Fruit fly (Drosophila melanogaster): Measurements from ENCODE around the gene Sec3.

The Sec3 gene

DNA sequence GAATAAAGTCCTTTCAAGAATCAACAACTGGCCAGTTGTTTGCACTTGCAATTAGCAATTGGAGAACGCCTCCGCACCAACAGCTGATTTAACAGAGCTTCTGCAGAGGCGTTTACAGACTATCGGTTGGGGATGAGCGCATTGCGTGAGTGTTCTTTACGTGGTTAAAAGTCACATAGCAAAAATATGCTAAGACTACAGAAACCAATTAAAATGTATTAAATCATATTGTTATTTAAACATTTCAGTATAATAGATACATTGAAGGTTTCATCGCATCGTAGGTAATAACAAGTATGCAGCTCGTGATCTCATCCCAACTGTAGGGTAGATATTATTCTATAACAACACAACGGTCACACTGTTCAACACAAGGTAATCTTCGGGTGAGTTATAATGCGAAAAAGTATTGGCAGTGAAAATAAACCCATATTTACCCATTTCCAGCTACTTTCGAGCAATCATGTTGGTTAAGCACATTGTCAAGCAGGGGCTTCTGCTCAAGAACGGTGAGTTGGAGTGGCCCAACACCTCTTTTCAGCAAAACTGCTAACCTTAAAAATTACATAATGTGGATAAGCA lies at the start of gene Sec3, which contains the start of gene COX7B (continued):
- TF ChIP-seq CG3032 (tag; optimal IDR thresholded peaks at IDR 0.05): peak; percentile 59
- TF ChIP-seq CG11902 (GFP tag; optimal IDR thresholded peaks at IDR 0.05): no peak
- TF ChIP-seq CG8319 (GFP tag; optimal IDR thresholded peaks at IDR 0.05): no peak
- TF ChIP-seq cyc (GFP tag; optimal IDR thresholded peaks at IDR 0.05): peak; percentile 60
- TF ChIP-seq fkh (GFP tag; optimal IDR thresholded peaks at IDR 0.05): peak; percentile 79
- no peak for TF ChIP-seq CG11294 (GFP tag; IDR thresholded peaks at IDR 0.05)
- TF ChIP-seq svp (GFP tag): peak; percentile 92
- TF ChIP-seq Met (GFP tag; optimal IDR thresholded peaks at IDR 0.05): peak; percentile 59
- TF ChIP-seq spab (GFP tag; optimal IDR thresholded peaks at IDR 0.05): no peak

dm6 chr3L:17473889-17474288 lies 48.9 kb upstream of the Sec3 start:
- TF ChIP-seq CG4318 (GFP tag; optimal IDR thresholded peaks at IDR 0.05) (no peak), CG6854 (GFP tag; optimal IDR thresholded peaks at IDR 0.05) (no peak), CG1621 (tag; optimal IDR thresholded peaks at IDR 0.05) (no peak), CG6163 (GFP tag; IDR thresholded peaks at IDR 0.05) (no peak), fd85E (GFP tag; optimal IDR thresholded peaks at IDR 0.05) (no peak), CG7368 (GFP tag; optimal IDR thresholded peaks at IDR 0.05) (no peak)

DNA sequence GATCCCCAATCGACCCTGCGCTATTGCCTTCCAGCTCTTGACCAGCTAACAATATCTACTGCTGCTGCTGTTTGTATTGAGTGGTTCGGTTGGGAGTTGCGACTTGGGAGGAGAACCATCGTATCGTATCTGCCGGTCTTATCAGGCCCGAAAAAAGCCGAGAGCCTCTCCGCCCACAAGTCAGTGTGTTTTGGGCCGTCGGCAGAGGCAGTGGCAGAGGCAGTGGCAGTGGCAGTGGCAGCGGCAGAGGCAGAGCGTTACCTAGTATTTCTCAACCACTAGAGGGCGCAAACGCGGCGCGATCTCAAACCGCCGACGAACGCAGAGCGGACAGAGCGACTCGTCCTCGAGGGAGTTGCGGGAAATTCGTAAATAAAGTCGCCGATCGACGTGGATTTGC lies 45.1 kb upstream of the Sec3 start, which contains the start of gene SecCl:
TSS of gene SecCl (plus strand) at position 18 of the 400 bp plus-strand sequence.
- TF ChIP-seq fkh (GFP tag; optimal IDR thresholded peaks at IDR 0.05) (peak; percentile 12), CG6808 (GFP tag; optimal IDR thresholded peaks at IDR 0.05) (no peak), Hr38 (GFP tag; optimal IDR thresholded peaks at IDR 0.05) (no peak), eg (GFP tag; IDR thresholded peaks at IDR 0.05) (0 out of 3 replicates have a peak, but pooled peaks have one; percentile 16), cyc (GFP tag; optimal IDR thresholded peaks at IDR 0.05) (no peak), fd85E (GFP tag; optimal IDR thresholded peaks at IDR 0.05) (no peak)

DNA sequence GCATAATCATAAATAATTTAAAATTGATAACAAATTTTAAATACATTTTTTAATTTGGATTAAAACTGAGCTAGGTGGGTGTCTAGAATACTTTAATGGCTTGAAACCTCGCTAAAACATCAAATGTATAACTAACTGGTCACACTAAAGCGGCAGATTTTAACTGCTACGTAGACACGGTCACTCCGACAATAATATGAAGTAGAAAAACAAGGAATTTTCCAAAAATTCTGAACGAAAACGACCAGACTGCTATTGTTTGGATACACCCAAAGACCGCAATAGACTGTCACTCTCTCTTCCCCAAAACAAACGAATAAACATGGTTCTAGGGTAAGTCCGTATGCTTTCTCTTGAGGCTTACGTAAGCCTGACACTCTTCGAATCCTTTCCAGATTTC lies 40.8 kb upstream of the Sec3 start, which contains the start of gene QIL1:
TSS of gene QIL1 (plus strand) at position 142 of the 400 bp plus-strand sequence.
- no peak for TF ChIP-seq Eip75B (GFP tag; optimal IDR thresholded peaks at IDR 0.05)
- peak; percentile 55 for TF ChIP-seq Eip78C (GFP tag)

dm6 chr3L:17462474-17462873 lies 37.5 kb upstream of the Sec3 start:
- no peak for TF ChIP-seq Hr4 (GFP tag; optimal IDR thresholded peaks at IDR 0.05)
- TF ChIP-seq CG32006 (GFP tag; optimal IDR thresholded peaks at IDR 0.05): no peak
- no peak for TF ChIP-seq topi (GFP tag; optimal IDR thresholded peaks at IDR 0.05)
- no peak for TF ChIP-seq acj6 (GFP tag; optimal IDR thresholded peaks at IDR 0.05)
- no peak for TF ChIP-seq esn (GFP tag; optimal IDR thresholded peaks at IDR 0.05)
- TF ChIP-seq CG11762 (GFP tag; optimal IDR thresholded peaks at IDR 0.05; ENCODE audit: insufficient read depth): no peak
- TF ChIP-seq Sox15 (GFP tag; optimal IDR thresholded peaks at IDR 0.05): no peak
- no peak for TF ChIP-seq CG7368 (GFP tag; optimal IDR thresholded peaks at IDR 0.05)
- TF ChIP-seq Ets96B (tag; optimal IDR thresholded peaks at IDR 0.05): no peak
- TF ChIP-seq pdm3 (GFP tag; optimal IDR thresholded peaks at IDR 0.05): no peak
- TF ChIP-seq CG34406 (GFP tag; optimal IDR thresholded peaks at IDR 0.05): no peak
- TF ChIP-seq CG3919 (GFP tag; optimal IDR thresholded peaks at IDR 0.05): no peak

DNA sequence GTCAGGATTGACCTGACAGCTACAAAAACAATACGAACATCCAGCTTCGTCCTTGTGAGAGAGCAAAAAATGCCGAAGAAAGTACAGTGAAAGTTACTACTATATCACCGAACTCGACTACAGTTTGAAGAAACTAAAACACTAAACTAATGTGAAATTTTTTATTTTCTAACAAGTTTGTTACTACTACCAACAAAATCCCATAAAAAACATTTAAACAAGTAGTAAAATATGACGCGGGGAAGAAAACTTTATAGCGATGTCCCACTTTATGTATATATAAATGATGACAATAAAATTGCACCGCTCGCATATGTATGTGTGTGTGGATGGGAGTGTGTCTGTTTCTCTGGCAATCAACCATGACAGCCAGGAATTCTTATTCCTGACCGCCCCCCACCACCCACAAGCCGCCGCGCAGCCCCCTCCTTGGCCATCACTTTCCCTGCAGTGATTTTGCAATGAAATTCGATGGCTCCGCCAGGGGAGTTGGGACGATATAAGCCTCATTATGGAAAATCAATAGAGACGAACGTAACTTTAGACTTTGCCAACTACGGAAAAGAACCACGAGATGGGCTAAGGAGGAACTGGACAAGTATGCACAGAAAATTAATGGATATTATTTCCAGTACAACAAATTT lies 36.5 kb upstream of the Sec3 start:
- TF ChIP-seq achi (GFP tag; optimal IDR thresholded peaks at IDR 0.05) (no peak), salr (GFP tag; optimal IDR thresholded peaks at IDR 0.05) (no peak), Ets96B (tag; optimal IDR thresholded peaks at IDR 0.05) (no peak), Sox102F (GFP tag; optimal IDR thresholded peaks at IDR 0.05) (no peak), CG4318 (GFP tag; optimal IDR thresholded peaks at IDR 0.05) (no peak), pdm3 (GFP tag; optimal IDR thresholded peaks at IDR 0.05) (no peak), CG8319 (GFP tag; optimal IDR thresholded peaks at IDR 0.05) (no peak), CG6792 (GFP tag; optimal IDR thresholded peaks at IDR 0.05) (no peak), Hr39 (GFP tag; optimal IDR thresholded peaks at IDR 0.05) (no peak), CG10631 (GFP tag; optimal IDR thresholded peaks at IDR 0.05) (no peak), CG3032 (tag; optimal IDR thresholded peaks at IDR 0.05) (no peak), eg (GFP tag; IDR thresholded peaks at IDR 0.05) (no peak), CG10669 (GFP tag; optimal IDR thresholded peaks at IDR 0.05) (no peak), Eip75B (GFP tag; optimal IDR thresholded peaks at IDR 0.05) (no peak), dac (GFP tag; optimal IDR thresholded peaks at IDR 0.05) (no peak), CG6808 (GFP tag; optimal IDR thresholded peaks at IDR 0.05) (no peak), CG8119 (GFP tag; IDR thresholded peaks at IDR 0.05) (no peak), acj6 (GFP tag; optimal IDR thresholded peaks at IDR 0.05) (no peak), Hr38 (GFP tag; optimal IDR thresholded peaks at IDR 0.05) (no peak), CG11762 (GFP tag; optimal IDR thresholded peaks at IDR 0.05; ENCODE audit: insufficient read depth) (no peak)
